Fruit fly (Drosophila melanogaster) S2 (cell line): Measurements from ENCODE around the gene CG32269.

Experiments used
- CG8478 ChIP-seq: fragments of >200 bp; optimal IDR thresholded peaks from 2 replicates; lab custom pipeline; 2018
- CTCF ChIP-seq, 2 experiments: fragments of >200 bp; optimal IDR thresholded peaks; 2 replicates each; lab custom pipeline; 2018

DNA sequence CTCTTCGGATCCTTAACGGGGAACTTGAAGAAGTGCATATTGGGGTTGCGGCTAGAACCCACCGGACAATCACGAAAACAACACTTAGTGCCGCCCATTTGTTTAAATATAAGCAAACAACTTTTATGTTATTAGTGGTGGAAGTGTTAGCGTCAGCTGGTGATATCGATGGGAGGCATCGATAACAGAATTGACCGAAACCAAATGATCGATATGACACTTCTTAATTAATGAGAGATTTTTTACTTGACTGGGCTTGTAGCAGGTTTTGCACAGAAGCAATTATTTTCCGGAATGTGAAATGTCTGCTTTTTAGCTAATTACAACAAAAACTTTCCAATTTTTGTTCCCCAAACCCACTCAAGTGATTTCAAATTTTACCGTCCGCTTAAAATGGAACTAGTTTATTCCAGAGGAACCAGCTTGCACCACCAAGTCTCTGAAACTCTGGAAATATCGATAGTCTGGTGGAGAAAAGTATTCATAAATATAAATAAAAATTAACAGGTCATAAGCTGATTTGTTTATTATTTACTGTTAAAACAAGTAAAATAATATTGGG lies 16.4 kb downstream of the CG32269 start, which contains the start of gene CG14965:
- TF ChIP-seq CTCF (optimal IDR thresholded peaks at IDR 0.05; lab: Kevin White, UChicago) (no peak), CG8478 (lab: Kevin White, UChicago) (no peak)
